Fruit fly (Drosophila melanogaster) whole organism, embryonic: ENCODE data around the gene CG32551.

Experiments used
- Atf6 ChIP-seq: fragments of 200-800 bp; sonication (Bioruptor generic); IDR thresholded peaks from 2 replicates; pipeline ENCODE4 v1.3.6; 2022; ENCODE audit warnings: missing biosample characterization, missing genetic modification characterization
- Bgb ChIP-seq: fragments of 200-800 bp; sonication (Bioruptor generic); IDR thresholded peaks from 2 replicates; pipeline ENCODE4 v1.3.6; 2022; ENCODE audit warnings: missing biosample characterization, missing genetic modification characterization; ENCODE audit not compliant: partially characterized antibody
- C15 ChIP-seq: fragments of 200-800 bp; sonication (Bioruptor generic); IDR thresholded peaks from 3 replicates; pipeline ENCODE4 v1.3.6; 2022; ENCODE audit warnings: missing biosample characterization, missing genetic modification characterization
- CG10321 ChIP-seq: fragments of 200-800 bp; sonication (Bioruptor generic); IDR thresholded peaks from 2 replicates; pipeline ENCODE4 v1.3.6; 2022; ENCODE audit warnings: missing biosample characterization, missing genetic modification characterization
- CG11085 ChIP-seq: fragments of 200-800 bp; sonication (Bioruptor generic); IDR thresholded peaks from 2 replicates; pipeline ENCODE4 v1.3.6; 2022; ENCODE audit warnings: missing biosample characterization, missing genetic modification characterization
- CG13123 ChIP-seq: fragments of 200-800 bp; sonication (Bioruptor generic); optimal IDR thresholded peaks from 2 replicates; lab custom pipeline; 2016; ENCODE audit warnings: missing biosample characterization, missing genetic modification characterization
- CG13894 ChIP-seq: fragments of 200-800 bp; sonication (Bioruptor generic); optimal IDR thresholded peaks from 3 replicates; lab custom pipeline; 2018; ENCODE audit warnings: missing biosample characterization, mild to moderate bottlenecking, missing genetic modification characterization, moderate library complexity
- CG15073 ChIP-seq: fragments of 200-800 bp; sonication (Bioruptor generic); optimal IDR thresholded peaks from 2 replicates; lab custom pipeline; 2016; ENCODE audit warnings: missing biosample characterization, missing genetic modification characterization
- CG17385 ChIP-seq: fragments of 200-800 bp; sonication (Bioruptor generic); optimal IDR thresholded peaks from 3 replicates; lab custom pipeline; 2018; ENCODE audit warnings: missing biosample characterization, mild to moderate bottlenecking, missing genetic modification characterization
- CG2678 ChIP-seq: fragments of 200-800 bp; sonication (Bioruptor generic); optimal IDR thresholded peaks from 3 replicates; lab custom pipeline; 2019; ENCODE audit warnings: missing biosample characterization, mild to moderate bottlenecking, missing genetic modification characterization, moderate library complexity
- CG3281 ChIP-seq: fragments of 200-800 bp; sonication (Bioruptor generic); optimal IDR thresholded peaks from 3 replicates; lab custom pipeline; 2017; ENCODE audit warnings: missing biosample characterization, mild to moderate bottlenecking, missing genetic modification characterization
- CG34376 ChIP-seq: fragments of 200-800 bp; sonication (Bioruptor generic); optimal IDR thresholded peaks from 2 replicates; lab custom pipeline; 2018; ENCODE audit warnings: missing biosample characterization, mild to moderate bottlenecking, missing genetic modification characterization
- CG4360 ChIP-seq: fragments of 200-800 bp; sonication (Bioruptor generic); IDR thresholded peaks from 2 replicates; pipeline ENCODE4 v1.3.6; 2022; ENCODE audit warnings: missing biosample characterization, missing genetic modification characterization
- CG4404 ChIP-seq: fragments of 200-800 bp; sonication (Bioruptor generic); IDR thresholded peaks from 2 replicates; pipeline ENCODE4 v1.3.6; 2022; ENCODE audit warnings: missing biosample characterization, missing genetic modification characterization
- CG4617 ChIP-seq: fragments of 200-800 bp; sonication (Bioruptor generic); optimal IDR thresholded peaks from 3 replicates; lab custom pipeline; 2016; ENCODE audit warnings: missing biosample characterization, missing genetic modification characterization, borderline replicate concordance
- CG7839 ChIP-seq: fragments of 200-800 bp; sonication (Bioruptor generic); optimal IDR thresholded peaks from 3 replicates; lab custom pipeline; 2018; ENCODE audit warnings: missing biosample characterization, mild to moderate bottlenecking, missing genetic modification characterization, moderate library complexity
- CG7987 ChIP-seq: fragments of 200-800 bp; sonication (Bioruptor generic); optimal IDR thresholded peaks from 2 replicates; lab custom pipeline; 2018; ENCODE audit warnings: missing biosample characterization, mild to moderate bottlenecking, missing genetic modification characterization, moderate library complexity
- CTCF ChIP-seq: fragments of 200-800 bp; sonication (Bioruptor generic); optimal IDR thresholded peaks from 2 replicates; lab custom pipeline; 2017; ENCODE audit warnings: missing biosample characterization, mild to moderate bottlenecking, missing genetic modification characterization, moderate library complexity
- Chrac-16 ChIP-seq: fragments of 200-800 bp; sonication (Bioruptor generic); optimal IDR thresholded peaks from 3 replicates; lab custom pipeline; 2016; ENCODE audit warnings: missing biosample characterization, missing genetic modification characterization
- Dbx ChIP-seq: fragments of 200-800 bp; sonication (Bioruptor generic); IDR thresholded peaks from 3 replicates; pipeline ENCODE4 v1.3.6; 2022; ENCODE audit warnings: missing biosample characterization, missing genetic modification characterization
- Hey ChIP-seq: fragments of 200-800 bp; sonication (Bioruptor generic); optimal IDR thresholded peaks from 3 replicates; lab custom pipeline; 2018; ENCODE audit warnings: missing biosample characterization, mild to moderate bottlenecking, missing genetic modification characterization
- Hr51 ChIP-seq, 2 experiments: fragments of 200-800 bp; sonication (Bioruptor generic); optimal IDR thresholded peaks; 2 replicates in 1 of 2; 3 replicates in 1 of 2; lab custom pipeline; 2016 to 2018; ENCODE audit warnings: missing biosample characterization in 2 of 2, missing genetic modification characterization in 2 of 2, mild to moderate bottlenecking in 1 of 2, moderate library complexity in 1 of 2
- Hr78 ChIP-seq, 2 experiments: fragments of 200-800 bp in 1 of 2; fragments of >200 bp in 1 of 2; sonication (Bioruptor generic) in 1 of 2; optimal IDR thresholded peaks; 2 replicates each; lab custom pipeline; 2017 to 2019; ENCODE audit warnings: missing biosample characterization in 2 of 2, missing genetic modification characterization in 2 of 2, mild to moderate bottlenecking in 1 of 2, moderate library complexity in 1 of 2
- Nf-YA ChIP-seq: fragments of 200-800 bp; sonication (Bioruptor generic); IDR thresholded peaks from 2 replicates; pipeline ENCODE4 v1.3.6; 2022; ENCODE audit warnings: missing biosample characterization, missing genetic modification characterization
- Nf-YC ChIP-seq: fragments of 200-800 bp; optimal IDR thresholded peaks from 3 replicates; lab custom pipeline; 2019; ENCODE audit warnings: missing biosample characterization, mild to moderate bottlenecking, missing genetic modification characterization, moderate library complexity
- Rfx ChIP-seq: fragments of 200-800 bp; sonication (Bioruptor generic); IDR thresholded peaks from 2 replicates; pipeline ENCODE4 v1.3.6; 2022; ENCODE audit warnings: missing biosample characterization, missing genetic modification characterization
- Scr ChIP-seq: fragments of 200-800 bp; sonication (Bioruptor generic); IDR thresholded peaks from 2 replicates; pipeline ENCODE4 v1.3.6; 2022; ENCODE audit warnings: missing biosample characterization, missing genetic modification characterization; ENCODE audit not compliant: partially characterized antibody
- Sin3A ChIP-seq: fragments of >200 bp; optimal IDR thresholded peaks from 2 replicates; lab custom pipeline; 2018
- ab ChIP-seq: fragments of 200-800 bp; sonication (Bioruptor generic); optimal IDR thresholded peaks from 2 replicates; lab custom pipeline; 2016; ENCODE audit warnings: missing biosample characterization, missing genetic modification characterization
- bbx ChIP-seq: fragments of 200-800 bp; sonication (Bioruptor generic); IDR thresholded peaks from 2 replicates; pipeline ENCODE4 v1.3.6; 2022; ENCODE audit warnings: missing biosample characterization, missing genetic modification characterization; ENCODE audit not compliant: partially characterized antibody
- bowl ChIP-seq: fragments of 200-800 bp; sonication (Bioruptor generic); IDR thresholded peaks from 2 replicates; pipeline ENCODE4 v1.3.6; 2022; ENCODE audit warnings: missing biosample characterization, missing genetic modification characterization
- bsh ChIP-seq, 2 experiments: fragments of 200-800 bp; sonication (Bioruptor generic); optimal IDR thresholded peaks; 2 replicates each; lab custom pipeline; 2017 to 2018; ENCODE audit warnings: mild to moderate bottlenecking in 2 of 2, missing biosample characterization in 2 of 2, missing genetic modification characterization in 2 of 2, moderate library complexity in 1 of 2
- dan ChIP-seq: fragments of 200-800 bp; sonication (Bioruptor generic); IDR thresholded peaks from 2 replicates; pipeline ENCODE4 v1.3.6; 2022; ENCODE audit warnings: missing biosample characterization, missing genetic modification characterization
- dmrt99B ChIP-seq: fragments of 200-800 bp; sonication (Bioruptor generic); optimal IDR thresholded peaks from 2 replicates; lab custom pipeline; 2018; ENCODE audit warnings: missing biosample characterization, mild to moderate bottlenecking, missing genetic modification characterization, moderate library complexity
- en ChIP-seq: fragments of 200-800 bp; sonication (Bioruptor generic); optimal IDR thresholded peaks from 2 replicates; lab custom pipeline; 2016; ENCODE audit warnings: missing biosample characterization, missing genetic modification characterization
- eve ChIP-seq, 2 experiments: fragments of >200 bp; optimal IDR thresholded peaks; 2 replicates each; lab custom pipeline; 2017; ENCODE audit warnings: missing biosample characterization in 2 of 2, missing genetic modification characterization in 2 of 2
- fd64A ChIP-seq: fragments of 200-800 bp; sonication (Bioruptor generic); optimal IDR thresholded peaks from 3 replicates; lab custom pipeline; 2018; ENCODE audit warnings: missing biosample characterization, mild to moderate bottlenecking, missing genetic modification characterization
- gt ChIP-seq: fragments of 200-800 bp; sonication (Bioruptor generic); IDR thresholded peaks from 2 replicates; pipeline ENCODE4 v1.3.6; 2022; ENCODE audit warnings: missing biosample characterization, missing genetic modification characterization
- lab ChIP-seq: fragments of 200-800 bp; sonication (Bioruptor generic); optimal IDR thresholded peaks from 3 replicates; lab custom pipeline; 2017; ENCODE audit warnings: missing biosample characterization, missing genetic modification characterization, mild to moderate bottlenecking, moderate library complexity, missing genetic modification reagents
- lilli ChIP-seq: fragments of 200-800 bp; sonication (Bioruptor generic); optimal IDR thresholded peaks from 3 replicates; lab custom pipeline; 2016; ENCODE audit warnings: missing biosample characterization, missing genetic modification characterization
- mam ChIP-seq: fragments of 200-800 bp; sonication (Bioruptor generic); optimal IDR thresholded peaks from 3 replicates; lab custom pipeline; 2016; ENCODE audit warnings: missing biosample characterization, missing genetic modification characterization
- p53 ChIP-seq: fragments of 200-800 bp; sonication (Bioruptor generic); optimal IDR thresholded peaks from 2 replicates; lab custom pipeline; 2016; ENCODE audit warnings: missing biosample characterization, missing genetic modification characterization
- pum ChIP-seq: fragments of 200-800 bp; sonication (Bioruptor generic); optimal IDR thresholded peaks from 2 replicates; lab custom pipeline; 2016; ENCODE audit warnings: missing biosample characterization, missing genetic modification characterization
- pzg ChIP-seq: fragments of 200-800 bp; sonication (Bioruptor generic); optimal IDR thresholded peaks from 3 replicates; lab custom pipeline; 2018; ENCODE audit warnings: missing biosample characterization, mild to moderate bottlenecking, missing genetic modification characterization, moderate library complexity
- salm ChIP-seq: fragments of 200-800 bp; sonication (Bioruptor generic); optimal IDR thresholded peaks from 2 replicates; lab custom pipeline; 2018; ENCODE audit warnings: missing biosample characterization, mild to moderate bottlenecking, missing genetic modification characterization
- seq ChIP-seq: fragments of 200-800 bp; sonication (Bioruptor generic); IDR thresholded peaks from 2 replicates; pipeline ENCODE4 v1.3.6; 2022; ENCODE audit warnings: missing biosample characterization, missing genetic modification characterization
- sima ChIP-seq: fragments of 200-800 bp; sonication (Bioruptor generic); optimal IDR thresholded peaks from 2 replicates; lab custom pipeline; 2016; ENCODE audit warnings: missing biosample characterization, missing genetic modification characterization
- tap ChIP-seq: fragments of 200-800 bp; optimal IDR thresholded peaks from 3 replicates; lab custom pipeline; 2019; ENCODE audit warnings: missing biosample characterization, mild to moderate bottlenecking, missing genetic modification characterization, moderate library complexity
- vnd ChIP-seq: fragments of 200-800 bp; sonication (Bioruptor generic); IDR thresholded peaks from 3 replicates; pipeline ENCODE4 v1.3.6; 2022; ENCODE audit warnings: missing biosample characterization, missing genetic modification characterization; ENCODE audit not compliant: partially characterized antibody
- wdn ChIP-seq: fragments of 200-800 bp; sonication (Bioruptor generic); IDR thresholded peaks from 2 replicates; pipeline ENCODE4 v1.3.6; 2022; ENCODE audit warnings: missing biosample characterization, missing genetic modification characterization

CG32551 gene

dm6 chrX:18479307-18480134 lies 40.9 kb downstream of the CG32551 start, which contains the start of gene CG32547 (continued):
- TF ChIP-seq CG13123 (GFP tag; lab: Kevin White, UChicago) (no peak), Hr78 (GFP tag; optimal IDR thresholded peaks at IDR 0.05; lab: Kevin White, UChicago) (peak in 1 of 2 experiments; percentile 14), vnd (GFP tag; lab: Robert Waterston, UW) (no peak), CG3281 (peak; percentile 10), bowl (GFP tag; lab: Robert Waterston, UW) (no peak), Nf-YC (peak; percentile 8), Atf6 (GFP tag; lab: Robert Waterston, UW) (no peak), Nf-YA (GFP tag; lab: Robert Waterston, UW) (no peak), CG4617 (no peak), CG10321 (GFP tag; lab: Robert Waterston, UW) (no peak), dmrt99B (tag; lab: Kevin White, UChicago) (peak; percentile 26), CG7987 (GFP tag; lab: Kevin White, UChicago) (no peak), Chrac-16 (GFP tag; lab: Kevin White, UChicago) (no peak), C15 (GFP tag; lab: Robert Waterston, UW) (no peak), seq (GFP tag; lab: Robert Waterston, UW) (no peak), CG4360 (no peak), CG13894 (tag; lab: Kevin White, UChicago) (no peak), tap (tag; lab: Kevin White, UChicago) (no peak), en (no peak), CG17385 (GFP tag; lab: Kevin White, UChicago) (no peak), CG4404 (GFP tag; lab: Robert Waterston, UW) (no peak), fd64A (GFP tag; lab: Kevin White, UChicago) (no peak), CG15073 (GFP tag; lab: Kevin White, UChicago) (no peak), Scr (GFP tag; lab: Robert Waterston, UW) (no peak), Hey (tag; lab: Kevin White, UChicago) (no peak), Rfx (GFP tag; lab: Robert Waterston, UW) (peak; percentile 17; the same call in 1 of the 2 replicates), lab (no peak), salm (tag; lab: Kevin White, UChicago) (no peak), CG34376 (no peak), bsh (GFP tag; optimal IDR thresholded peaks at IDR 0.05; lab: Kevin White, UChicago) (peak in 1 of 2 experiments; percentile 9), mam (GFP tag; lab: Kevin White, UChicago) (no peak), lilli (no peak), Sin3A (lab: Kevin White, UChicago) (no peak), bbx (GFP tag; lab: Robert Waterston, UW) (no peak; the same call in 1 of the 2 replicates), CG11085 (GFP tag; lab: Robert Waterston, UW) (no peak), Dbx (GFP tag; lab: Robert Waterston, UW) (0 out of 3 replicates have a peak, but pooled peaks have one; percentile 7), gt (GFP tag; lab: Robert Waterston, UW) (no peak), pum (GFP tag; lab: Kevin White, UChicago) (no peak), dan (GFP tag; lab: Robert Waterston, UW) (no peak), pzg (GFP tag; lab: Kevin White, UChicago) (peak; percentile 41), ab (GFP tag; lab: Kevin White, UChicago) (no peak), CG2678 (tag; lab: Kevin White, UChicago) (peak; percentile 23), eve (GFP tag; optimal IDR thresholded peaks at IDR 0.05; lab: Kevin White, UChicago) (no peak), Bgb (GFP tag; lab: Robert Waterston, UW) (0 out of 2 replicates have a peak, but pooled peaks have one; percentile 17), sima (GFP tag; lab: Kevin White, UChicago) (no peak), p53 (no peak), CG7839 (tag; lab: Kevin White, UChicago) (peak; percentile 21), wdn (GFP tag; lab: Robert Waterston, UW) (no peak), Hr51 (GFP tag; optimal IDR thresholded peaks at IDR 0.05; lab: Kevin White, UChicago) (peak in 1 of 2 experiments; percentile 17), CTCF (GFP tag; lab: Kevin White, UChicago) (no peak)
